Worm (Caenorhabditis elegans) whole organism, L2 larva: Measurements from ENCODE around the gene lgc-41.

ENCODE experiments used
- C34F6.9 ChIP-seq: fragments of 150-350 bp; optimal IDR thresholded peaks from 2 replicates; lab custom pipeline; 2014; ENCODE audit warnings: missing biosample characterization, missing genetic modification characterization
- F13H6.1 ChIP-seq: sonication (generic microtip); optimal IDR thresholded peaks from 2 replicates; lab custom pipeline; 2016; ENCODE audit warnings: missing genetic modification characterization, missing compliant biosample characterization
- R02D3.7 ChIP-seq: fragments of 150-350 bp; optimal IDR thresholded peaks from 2 replicates; lab custom pipeline; 2014; ENCODE audit warnings: missing biosample characterization, missing genetic modification characterization
- Y55F3AM.14 ChIP-seq: fragments of 200-800 bp; sonication (Bioruptor generic); optimal IDR thresholded peaks from 2 replicates; lab custom pipeline; 2018; ENCODE audit warnings: mild to moderate bottlenecking, missing genetic modification characterization, missing compliant biosample characterization
- ZK546.5 ChIP-seq: sonication (generic microtip); optimal IDR thresholded peaks from 2 replicates; lab custom pipeline; 2017; ENCODE audit warnings: missing biosample characterization, missing genetic modification characterization
- alr-1 ChIP-seq: fragments of 150-350 bp; optimal IDR thresholded peaks from 2 replicates; lab custom pipeline; 2014; ENCODE audit warnings: missing biosample characterization, missing genetic modification characterization
- aly-2 ChIP-seq: fragments of 150-350 bp; optimal IDR thresholded peaks from 2 replicates; lab custom pipeline; 2014; ENCODE audit warnings: missing biosample characterization, missing genetic modification characterization
- blmp-1 ChIP-seq: sonication (generic microtip); optimal IDR thresholded peaks from 2 replicates; lab custom pipeline; 2017; ENCODE audit warnings: missing genetic modification characterization, mild to moderate bottlenecking, missing compliant biosample characterization, antibody characterized with exemption, moderate library complexity; ENCODE audit not compliant: insufficient read depth
- ceh-16 ChIP-seq: fragments of 150-350 bp; optimal IDR thresholded peaks from 2 replicates; lab custom pipeline; 2014; ENCODE audit warnings: missing biosample characterization, missing genetic modification characterization
- ceh-82 ChIP-seq: fragments of 150-350 bp; optimal IDR thresholded peaks from 2 replicates; lab custom pipeline; 2014; ENCODE audit warnings: missing biosample characterization, missing genetic modification characterization
- crh-2 ChIP-seq: sonication (generic microtip); optimal IDR thresholded peaks from 2 replicates; lab custom pipeline; 2017; ENCODE audit warnings: missing biosample characterization, missing genetic modification characterization
- dmd-4 ChIP-seq: sonication (generic microtip); optimal IDR thresholded peaks from 2 replicates; lab custom pipeline; 2017; ENCODE audit warnings: missing biosample characterization, missing genetic modification characterization
- elt-3 ChIP-seq: sonication (generic microtip); optimal IDR thresholded peaks from 2 replicates; lab custom pipeline; 2017; ENCODE audit warnings: missing biosample characterization, missing genetic modification characterization
- fos-1 ChIP-seq: fragments of 150-350 bp; optimal IDR thresholded peaks from 2 replicates; lab custom pipeline; 2014; ENCODE audit warnings: missing biosample characterization, missing genetic modification characterization
- gmeb-1 ChIP-seq: fragments of 150-350 bp; optimal IDR thresholded peaks from 2 replicates; lab custom pipeline; 2014; ENCODE audit warnings: missing biosample characterization, missing genetic modification characterization
- lin-13 ChIP-seq: fragments of 150-350 bp; optimal IDR thresholded peaks from 2 replicates; lab custom pipeline; 2014; ENCODE audit warnings: missing biosample characterization, missing genetic modification reagents, missing genetic modification characterization
- mab-5 ChIP-seq: fragments of 150-350 bp; optimal IDR thresholded peaks from 2 replicates; lab custom pipeline; 2014; ENCODE audit warnings: missing biosample characterization, missing genetic modification characterization
- mdl-1 ChIP-seq, 2 experiments: fragments of 150-350 bp in 1 of 2; sonication (generic microtip) in 1 of 2; optimal IDR thresholded peaks; 2 replicates each; lab custom pipeline; 2017; ENCODE audit warnings: missing biosample characterization in 2 of 2, missing genetic modification characterization in 2 of 2
- nhr-10 ChIP-seq: sonication (generic microtip); optimal IDR thresholded peaks from 2 replicates; lab custom pipeline; 2017; ENCODE audit warnings: missing biosample characterization, missing genetic modification characterization
- nhr-237 ChIP-seq: fragments of 150-350 bp; optimal IDR thresholded peaks from 2 replicates; lab custom pipeline; 2014; ENCODE audit warnings: missing biosample characterization, missing genetic modification characterization
- nhr-25 ChIP-seq: fragments of 150-350 bp; sonication (generic microtip); optimal IDR thresholded peaks from 3 replicates; lab custom pipeline; 2014; ENCODE audit warnings: missing biosample characterization, missing genetic modification characterization
- nhr-6 ChIP-seq: fragments of 150-350 bp; optimal IDR thresholded peaks from 2 replicates; lab custom pipeline; 2014; ENCODE audit warnings: missing biosample characterization, missing genetic modification characterization
- peb-1 ChIP-seq: fragments of 150-350 bp; optimal IDR thresholded peaks from 2 replicates; lab custom pipeline; 2014; ENCODE audit warnings: missing biosample characterization, missing genetic modification characterization
- sem-4 ChIP-seq: fragments of 150-350 bp; optimal IDR thresholded peaks from 2 replicates; lab custom pipeline; 2014; ENCODE audit warnings: missing biosample characterization, missing genetic modification reagents, missing genetic modification characterization
- skn-1 ChIP-seq: sonication (generic microtip); optimal IDR thresholded peaks from 2 replicates; lab custom pipeline; 2017; ENCODE audit warnings: missing biosample characterization, missing genetic modification characterization
- sma-3 ChIP-seq: sonication (generic microtip); optimal IDR thresholded peaks from 2 replicates; lab custom pipeline; 2016; ENCODE audit warnings: missing genetic modification reagents, missing genetic modification characterization, missing compliant biosample characterization
- snpc-4 ChIP-seq: fragments of 150-350 bp; optimal IDR thresholded peaks from 2 replicates; lab custom pipeline; 2014; ENCODE audit warnings: missing biosample characterization, missing genetic modification characterization
- unc-39 ChIP-seq: fragments of 150-350 bp; optimal IDR thresholded peaks from 2 replicates; lab custom pipeline; 2014; ENCODE audit warnings: missing biosample characterization, missing genetic modification characterization
- unc-55 ChIP-seq: fragments of 150-350 bp; sonication (generic microtip); optimal IDR thresholded peaks from 3 replicates; lab custom pipeline; 2014; ENCODE audit warnings: missing biosample characterization, missing genetic modification reagents, missing genetic modification characterization
- unc-62 ChIP-seq: fragments of 150-350 bp; optimal IDR thresholded peaks from 2 replicates; lab custom pipeline; 2014; ENCODE audit warnings: missing biosample characterization, missing genetic modification reagents, missing genetic modification characterization
- ztf-1 ChIP-seq: fragments of 200-800 bp; sonication (Bioruptor generic); conservative IDR thresholded peaks from 2 replicates; pipeline ENCODE4 v1.3.6; 2022; ENCODE audit warnings: missing genetic modification characterization, missing compliant biosample characterization
- ztf-11 ChIP-seq: sonication (generic microtip); optimal IDR thresholded peaks from 2 replicates; lab custom pipeline; 2017; ENCODE audit warnings: missing biosample characterization, missing genetic modification characterization

The lgc-41 gene

ce11 chrX:10482272-10482671, 28.2 kb downstream of the lgc-41 start:
- no peak for TF ChIP-seq nhr-237 (tag; lab: Kevin White, UChicago)

- TF ChIP-seq R02D3.7 (tag; lab: Kevin White, UChicago) (no peak), ztf-1 (GFP tag; lab: Robert Waterston, UW) (no peak), unc-39 (tag; lab: Kevin White, UChicago) (no peak), nhr-6 (tag; lab: Kevin White, UChicago) (no peak), nhr-25 (tag; lab: Kevin White, UChicago) (no peak), mdl-1 (tag; optimal IDR thresholded peaks at IDR 0.05; lab: Kevin White, UChicago) (no peak), F13H6.1 (tag; lab: Kevin White, UChicago) (no peak), unc-55 (GFP tag; lab: Kevin White, UChicago) (no peak), aly-2 (tag; lab: Kevin White, UChicago) (no peak), sma-3 (GFP tag; lab: Kevin White, UChicago) (no peak), skn-1 (no peak), crh-2 (tag; lab: Kevin White, UChicago) (no peak), gmeb-1 (no peak), C34F6.9 (no peak), sem-4 (no peak), ZK546.5 (no peak)
Observed at ce11 chrX:10485300-10485755, 31.3 kb downstream of the lgc-41 start, which contains the start of gene C33D3.3. Gene C33D3.3 (plus strand): TSS chrX:10485350.

- TF ChIP-seq Y55F3AM.14 (GFP tag; lab: Kevin White, UChicago) (no peak), aly-2 (tag; lab: Kevin White, UChicago) (no peak), nhr-10 (tag; lab: Kevin White, UChicago) (no peak), blmp-1 (tag; lab: Kevin White, UChicago) (no peak), skn-1 (no peak), lin-13 (GFP tag; lab: Kevin White, UChicago) (no peak), unc-55 (GFP tag; lab: Kevin White, UChicago) (no peak), R02D3.7 (tag; lab: Kevin White, UChicago) (no peak), ztf-1 (GFP tag; lab: Robert Waterston, UW) (no peak), sma-3 (GFP tag; lab: Kevin White, UChicago) (no peak), unc-62 (GFP tag; lab: Kevin White, UChicago) (no peak), ztf-11 (tag; lab: Kevin White, UChicago) (no peak), ceh-16 (no peak), ceh-82 (tag; lab: Kevin White, UChicago) (no peak)
- TF ChIP-seq, all 48 proteins: peak for 0
Observed at ce11 chrX:10488763-10489162, 34.7 kb downstream of the lgc-41 start, which contains the start of gene C33D3.4. Gene C33D3.4 (plus strand): TSS chrX:10489063.

ce11 chrX:10491044-10491443, 37.0 kb downstream of the lgc-41 start, which contains the start of gene C33D3.5:
Gene C33D3.5 (plus strand): TSS chrX:10491344.
- no peak for TF ChIP-seq fos-1 (tag; lab: Kevin White, UChicago)
- no peak for TF ChIP-seq skn-1
- no peak for TF ChIP-seq peb-1 (tag; lab: Kevin White, UChicago)
- TF ChIP-seq dmd-4 (tag; lab: Kevin White, UChicago) = no peak
- no peak for TF ChIP-seq nhr-25 (tag; lab: Kevin White, UChicago)
- TF ChIP-seq elt-3 (tag; lab: Kevin White, UChicago) = no peak
- TF ChIP-seq ceh-16 = no peak
- no peak for TF ChIP-seq alr-1 (tag; lab: Kevin White, UChicago)
- no peak for TF ChIP-seq snpc-4
- TF ChIP-seq ztf-1 (GFP tag; lab: Robert Waterston, UW) = no peak
- no peak for TF ChIP-seq ztf-11 (tag; lab: Kevin White, UChicago)

- TF ChIP-seq blmp-1 (tag; lab: Kevin White, UChicago) (no peak), mab-5 (tag; lab: Kevin White, UChicago) (no peak), alr-1 (tag; lab: Kevin White, UChicago) (no peak), nhr-25 (tag; lab: Kevin White, UChicago) (no peak), nhr-10 (tag; lab: Kevin White, UChicago) (no peak), unc-55 (GFP tag; lab: Kevin White, UChicago) (no peak)
Observed at ce11 chrX:10491875-10492523, 37.9 kb downstream of the lgc-41 start.
